Worm (Caenorhabditis elegans) whole organism, L1 larva: Measurements from ENCODE around the gene unc-82.

ENCODE experiments used
- egl-13 ChIP-seq: sonication (generic microtip); optimal IDR thresholded peaks from 2 replicates; lab custom pipeline; 2016; ENCODE audit warnings: missing genotype, missing genetic modification reagents, missing genetic modification characterization, missing compliant biosample characterization
- elt-3 ChIP-seq, 6 experiments: fragments of 150-350 bp in 1 of 6; sonication (generic microtip); optimal IDR thresholded peaks; 2 replicates each; lab custom pipeline; 2017 to 2018; ENCODE audit warnings: missing biosample characterization in 6 of 6, missing genetic modification characterization in 6 of 6, inconsistent platforms in 1 of 6
- mdl-1 ChIP-seq, 2 experiments: fragments of 150-350 bp; optimal IDR thresholded peaks; 2 replicates each; lab custom pipeline; 2014 to 2017; ENCODE audit warnings: missing biosample characterization in 2 of 2, missing genetic modification characterization in 2 of 2, inconsistent platforms in 1 of 2
- tbx-2 ChIP-seq: sonication (generic microtip); optimal IDR thresholded peaks from 2 replicates; lab custom pipeline; 2016; ENCODE audit warnings: missing genetic modification characterization, missing compliant biosample characterization
- unc-62 ChIP-seq: fragments of 150-350 bp; optimal IDR thresholded peaks from 2 replicates; lab custom pipeline; 2014; ENCODE audit warnings: missing biosample characterization, missing genetic modification reagents, missing genetic modification characterization
- zag-1 ChIP-seq: fragments of 150-350 bp; optimal IDR thresholded peaks from 2 replicates; lab custom pipeline; 2014; ENCODE audit warnings: missing biosample characterization, missing genetic modification characterization
- ztf-11 ChIP-seq, 2 experiments: sonication (generic microtip); optimal IDR thresholded peaks; 2 replicates each; lab custom pipeline; 2016 to 2017; ENCODE audit warnings: missing genetic modification characterization in 2 of 2, missing biosample characterization in 1 of 2, missing compliant biosample characterization in 1 of 2

ce11 chrIV:7486201-7486947, 62.1 kb downstream of the unc-82 start, which contains the start of the genes his-61 and his-62:
- TF ChIP-seq elt-3 (tag; optimal IDR thresholded peaks at IDR 0.05; lab: Kevin White, UChicago) (no peak), mdl-1 (tag; optimal IDR thresholded peaks at IDR 0.05; lab: Kevin White, UChicago) (no peak), zag-1 (tag; lab: Kevin White, UChicago) (no peak), tbx-2 (peak; percentile 52), egl-13 (tag; lab: Kevin White, UChicago) (no peak), unc-62 (no peak), ztf-11 (tag; optimal IDR thresholded peaks at IDR 0.05; lab: Kevin White, UChicago) (peak in 1 of 2 experiments; percentile 93)
